Worm (Caenorhabditis elegans) whole organism, L1 larva: ENCODE measurements around the gene acr-23.

Source experiments
- C16A3.4 ChIP-seq: fragments of 150-350 bp; optimal IDR thresholded peaks from 2 replicates; lab custom pipeline; 2014; ENCODE audit warnings: missing biosample characterization, missing genetic modification characterization
- C34B4.2 ChIP-seq: sonication (generic microtip); optimal IDR thresholded peaks from 2 replicates; lab custom pipeline; 2017; ENCODE audit warnings: mild to moderate bottlenecking, missing genetic modification characterization, missing compliant biosample characterization
- Y116A8C.19 ChIP-seq: sonication (generic microtip); optimal IDR thresholded peaks from 2 replicates; lab custom pipeline; 2016; ENCODE audit warnings: missing compliant biosample characterization, missing genetic modification characterization, borderline replicate concordance
- aly-2 ChIP-seq: fragments of 150-350 bp; optimal IDR thresholded peaks from 2 replicates; lab custom pipeline; 2014; ENCODE audit warnings: missing biosample characterization, missing genetic modification characterization
- blmp-1 ChIP-seq: fragments of 150-350 bp; optimal IDR thresholded peaks from 2 replicates; lab custom pipeline; 2014; ENCODE audit warnings: missing biosample characterization, missing genetic modification characterization
- ceh-8 ChIP-seq: fragments of 200-800 bp; sonication (Bioruptor generic); optimal IDR thresholded peaks from 2 replicates; lab custom pipeline; 2018; ENCODE audit warnings: mild to moderate bottlenecking, missing genetic modification characterization, moderate library complexity, missing compliant biosample characterization
- ceh-88 ChIP-seq: fragments of 200-800 bp; sonication (Bioruptor generic); IDR thresholded peaks from 2 replicates; pipeline ENCODE4 v1.3.6; 2022; ENCODE audit warnings: missing genetic modification characterization, missing compliant biosample characterization
- ceh-90 ChIP-seq: sonication (generic microtip); optimal IDR thresholded peaks from 2 replicates; lab custom pipeline; 2016; ENCODE audit warnings: missing genetic modification characterization, missing compliant biosample characterization
- ces-1 ChIP-seq: fragments of 150-350 bp; optimal IDR thresholded peaks from 2 replicates; lab custom pipeline; 2014; ENCODE audit warnings: missing biosample characterization, missing genetic modification reagents, missing genetic modification characterization
- dpl-1 ChIP-seq, 3 experiments: fragments of 150-350 bp in 2 of 3; sonication (generic microtip) in 1 of 3; optimal IDR thresholded peaks; 2 replicates each; lab custom pipeline; 2014 to 2017; ENCODE audit warnings: missing biosample characterization in 3 of 3, missing genetic modification characterization in 3 of 3, missing genetic modification reagents in 3 of 3
- dsc-1 ChIP-seq: sonication (generic microtip); optimal IDR thresholded peaks from 2 replicates; lab custom pipeline; 2016; ENCODE audit warnings: mild to moderate bottlenecking, missing genetic modification characterization, missing compliant biosample characterization
- efl-1 ChIP-seq, 4 experiments: fragments of 150-350 bp; optimal IDR thresholded peaks in 3 of 4; peaks in 1 of 4; 1 replicate in 1 of 4; 2 replicates in 3 of 4; lab custom pipeline; 2014; ENCODE audit warnings: missing biosample characterization in 2 of 4, missing genetic modification characterization in 2 of 4, missing genetic modification reagents in 2 of 4
- efl-3 ChIP-seq: fragments of 200-800 bp; sonication (Bioruptor generic); optimal IDR thresholded peaks from 2 replicates; lab custom pipeline; 2018; ENCODE audit warnings: mild to moderate bottlenecking, missing genetic modification characterization, missing compliant biosample characterization
- egl-13 ChIP-seq: sonication (generic microtip); optimal IDR thresholded peaks from 2 replicates; lab custom pipeline; 2016; ENCODE audit warnings: missing genotype, missing genetic modification reagents, missing genetic modification characterization, missing compliant biosample characterization
- egl-27 ChIP-seq, 2 experiments: fragments of 150-350 bp in 1 of 2; sonication (generic microtip); optimal IDR thresholded peaks; 3 replicates each; lab custom pipeline; 2017 to 2018; ENCODE audit warnings: missing biosample characterization in 2 of 2, missing genetic modification characterization in 2 of 2, missing genetic modification reagents in 2 of 2
- elt-2 ChIP-seq: sonication (generic microtip); optimal IDR thresholded peaks from 2 replicates; lab custom pipeline; 2016; ENCODE audit warnings: missing genetic modification characterization, mild to moderate bottlenecking, inconsistent platforms, missing compliant biosample characterization, missing genetic modification reagents
- elt-3 ChIP-seq, 6 experiments: fragments of 150-350 bp in 1 of 6; sonication (generic microtip); optimal IDR thresholded peaks; 2 replicates each; lab custom pipeline; 2017 to 2018; ENCODE audit warnings: missing biosample characterization in 6 of 6, missing genetic modification characterization in 6 of 6, inconsistent platforms in 1 of 6
- fos-1 ChIP-seq: fragments of 150-350 bp; optimal IDR thresholded peaks from 2 replicates; lab custom pipeline; 2014; ENCODE audit warnings: missing biosample characterization, missing genetic modification characterization
- isw-1 ChIP-seq: fragments of 200-800 bp; sonication (Bioruptor generic); IDR thresholded peaks from 2 replicates; pipeline ENCODE4 v1.3.6; 2022; ENCODE audit warnings: missing genetic modification characterization, missing compliant biosample characterization
- jun-1 ChIP-seq: fragments of 150-350 bp; optimal IDR thresholded peaks from 2 replicates; lab custom pipeline; 2014; ENCODE audit warnings: missing biosample characterization, missing genetic modification reagents, missing genetic modification characterization
- lin-15B ChIP-seq: fragments of 150-350 bp; sonication (generic microtip); optimal IDR thresholded peaks from 3 replicates; lab custom pipeline; 2014; ENCODE audit warnings: missing biosample characterization, missing genetic modification characterization
- lin-35 ChIP-seq, 2 experiments: fragments of 150-350 bp; optimal IDR thresholded peaks; 2 replicates each; lab custom pipeline; 2014; ENCODE audit warnings: missing biosample characterization in 2 of 2, missing genetic modification characterization in 2 of 2, missing genetic modification reagents in 2 of 2
- lir-3 ChIP-seq: sonication (generic microtip); optimal IDR thresholded peaks from 2 replicates; lab custom pipeline; 2016; ENCODE audit warnings: mild to moderate bottlenecking, missing genetic modification characterization, moderate library complexity, missing compliant biosample characterization; ENCODE audit not compliant: poor library complexity
- lsy-2 ChIP-seq, 2 experiments: fragments of 150-350 bp; optimal IDR thresholded peaks; 2 replicates each; lab custom pipeline; 2014; ENCODE audit warnings: missing biosample characterization in 2 of 2, missing genetic modification characterization in 2 of 2
- mab-9 ChIP-seq: fragments of 200-800 bp; sonication (Bioruptor generic); IDR thresholded peaks from 2 replicates; pipeline ENCODE4 v1.3.6; 2022; ENCODE audit warnings: missing genetic modification reagents, missing genetic modification characterization, missing compliant biosample characterization
- nhr-19 ChIP-seq: fragments of 200-800 bp; sonication (Bioruptor generic); conservative IDR thresholded peaks from 2 replicates; pipeline ENCODE4 v1.3.6; 2022; ENCODE audit warnings: missing genetic modification characterization, missing compliant biosample characterization
- nhr-237 ChIP-seq: fragments of 150-350 bp; optimal IDR thresholded peaks from 2 replicates; lab custom pipeline; 2014; ENCODE audit warnings: missing biosample characterization, missing genetic modification characterization
- nhr-28 ChIP-seq: fragments of 150-350 bp; optimal IDR thresholded peaks from 2 replicates; lab custom pipeline; 2014; ENCODE audit warnings: missing biosample characterization, missing genetic modification characterization
- nhr-47 ChIP-seq: sonication (generic microtip); optimal IDR thresholded peaks from 2 replicates; lab custom pipeline; 2016; ENCODE audit warnings: mild to moderate bottlenecking, missing genetic modification characterization, moderate library complexity, missing compliant biosample characterization
- nhr-85 ChIP-seq: sonication (generic microtip); peaks from one replicate; lab custom pipeline; 2016; ENCODE audit warnings: missing genetic modification characterization, inconsistent platforms, missing compliant biosample characterization
- nhr-90 ChIP-seq: sonication (generic microtip); optimal IDR thresholded peaks from 2 replicates; lab custom pipeline; 2016; ENCODE audit warnings: mild to moderate bottlenecking, missing genetic modification characterization, missing compliant biosample characterization; ENCODE audit not compliant: poor library complexity
- pax-3 ChIP-seq: fragments of 200-800 bp; sonication (Bioruptor generic); optimal IDR thresholded peaks from 2 replicates; lab custom pipeline; 2018; ENCODE audit warnings: mild to moderate bottlenecking, missing genetic modification characterization, moderate library complexity, missing compliant biosample characterization
- pqm-1 ChIP-seq: sonication (generic microtip); optimal IDR thresholded peaks from 3 replicates; lab custom pipeline; 2017; ENCODE audit warnings: missing biosample characterization, missing genetic modification characterization
- rnt-1 ChIP-seq: sonication (generic microtip); optimal IDR thresholded peaks from 2 replicates; lab custom pipeline; 2016; ENCODE audit warnings: mild to moderate bottlenecking, missing genetic modification characterization, moderate library complexity, missing compliant biosample characterization
- skn-1 ChIP-seq: fragments of 150-350 bp; optimal IDR thresholded peaks from 2 replicates; lab custom pipeline; 2014; ENCODE audit warnings: missing biosample characterization, missing genetic modification characterization
- sptf-1 ChIP-seq: fragments of 150-350 bp; optimal IDR thresholded peaks from 2 replicates; lab custom pipeline; 2014; ENCODE audit warnings: missing biosample characterization, missing genetic modification characterization
- sup-37 ChIP-seq: fragments of 200-800 bp; sonication (Bioruptor generic); optimal IDR thresholded peaks from 2 replicates; lab custom pipeline; 2018; ENCODE audit warnings: mild to moderate bottlenecking, missing genetic modification characterization, missing compliant biosample characterization
- unc-30 ChIP-seq: sonication (generic microtip); optimal IDR thresholded peaks from 2 replicates; lab custom pipeline; 2017; ENCODE audit warnings: missing biosample characterization, missing genetic modification characterization
- unc-62 ChIP-seq: fragments of 150-350 bp; optimal IDR thresholded peaks from 2 replicates; lab custom pipeline; 2014; ENCODE audit warnings: missing biosample characterization, missing genetic modification reagents, missing genetic modification characterization
- unc-86 ChIP-seq: sonication (generic microtip); optimal IDR thresholded peaks from 2 replicates; lab custom pipeline; 2016; ENCODE audit warnings: missing genetic modification characterization, missing compliant biosample characterization
- vab-15 ChIP-seq: sonication (generic microtip); optimal IDR thresholded peaks from 2 replicates; lab custom pipeline; 2017; ENCODE audit warnings: missing genotype, mild to moderate bottlenecking, missing genetic modification characterization, missing compliant biosample characterization
- xbp-1 ChIP-seq: sonication (generic microtip); optimal IDR thresholded peaks from 2 replicates; lab custom pipeline; 2016; ENCODE audit warnings: missing genetic modification characterization, missing compliant biosample characterization
- zag-1 ChIP-seq: fragments of 150-350 bp; optimal IDR thresholded peaks from 2 replicates; lab custom pipeline; 2014; ENCODE audit warnings: missing biosample characterization, missing genetic modification characterization
- zip-4 ChIP-seq: fragments of 200-800 bp; sonication (Bioruptor generic); optimal IDR thresholded peaks from 2 replicates; lab custom pipeline; 2018; ENCODE audit warnings: mild to moderate bottlenecking, missing genetic modification characterization, moderate library complexity, missing compliant biosample characterization
- ztf-4 ChIP-seq: fragments of 150-350 bp; optimal IDR thresholded peaks from 2 replicates; lab custom pipeline; 2014; ENCODE audit warnings: missing biosample characterization, missing genetic modification characterization

The acr-23 gene

ce11 chrV:3659472-3659871 lies at the start of gene acr-23:
acr-23 (minus strand) TSS chrV:3659572.
- no peak for TF ChIP-seq nhr-19
- TF ChIP-seq egl-27 (tag; optimal IDR thresholded peaks at IDR 0.05; lab: Kevin White, UChicago): no peak
- TF ChIP-seq skn-1: no peak
- TF ChIP-seq unc-86: no peak
- TF ChIP-seq zag-1 (tag; lab: Kevin White, UChicago): no peak
- no peak for TF ChIP-seq lin-35 (GFP tag; optimal IDR thresholded peaks at IDR 0.05; lab: Kevin White, UChicago)
- no peak for TF ChIP-seq blmp-1
- TF ChIP-seq vab-15 (tag; lab: Kevin White, UChicago): no peak
- TF ChIP-seq efl-3 (GFP tag; lab: Kevin White, UChicago): no peak
- TF ChIP-seq lsy-2 (tag; optimal IDR thresholded peaks at IDR 0.05; lab: Kevin White, UChicago): no peak
- no peak for TF ChIP-seq Y116A8C.19 (tag; lab: Kevin White, UChicago)

ce11 chrV:3706893-3707292 lies 47.5 kb upstream of the acr-23 start:
- TF ChIP-seq lin-15B (no peak), nhr-47 (tag; lab: Kevin White, UChicago) (no peak), ceh-8 (GFP tag; lab: Kevin White, UChicago) (peak; percentile 11)

- TF ChIP-seq unc-86 (no peak), fos-1 (tag; lab: Kevin White, UChicago) (no peak), ceh-88 (GFP tag; lab: Robert Waterston, UW) (no peak), nhr-237 (tag; lab: Kevin White, UChicago) (no peak), unc-62 (GFP tag; lab: Kevin White, UChicago) (no peak)
Observed at ce11 chrV:3706167-3706566, 46.8 kb upstream of the acr-23 start.

ce11 chrV:3704688-3705087 lies 45.3 kb upstream of the acr-23 start, which contains the start of gene lin-40:
lin-40 (plus strand) TSS chrV:3704988.
- TF ChIP-seq ceh-90 (tag; lab: Kevin White, UChicago) (no peak), jun-1 (no peak), efl-1 (optimal IDR thresholded peaks at IDR 0.05; lab: Kevin White, UChicago) (no peak), efl-1 (GFP tag; optimal IDR thresholded peaks at IDR 0.05 in 1 of 2; lab: Kevin White, UChicago) (peak in 1 of 2 experiments; percentile 87), dpl-1 (GFP tag; optimal IDR thresholded peaks at IDR 0.05; lab: Kevin White, UChicago) (no peak)

- TF ChIP-seq isw-1 (GFP tag; lab: Robert Waterston, UW) (peak; percentile 39), C34B4.2 (tag; lab: Kevin White, UChicago) (no peak), zip-4 (GFP tag; lab: Kevin White, UChicago) (no peak), unc-86 (peak; percentile 82), unc-30 (tag; lab: Kevin White, UChicago) (no peak), nhr-90 (peak; percentile 53), mab-9 (GFP tag; lab: Robert Waterston, UW) (no peak), blmp-1 (no peak), dsc-1 (peak; percentile 60), sup-37 (GFP tag; lab: Kevin White, UChicago) (no peak), efl-1 (optimal IDR thresholded peaks at IDR 0.05; lab: Kevin White, UChicago) (peak; percentile 78 to 90), efl-1 (GFP tag; optimal IDR thresholded peaks at IDR 0.05 in 1 of 2; lab: Kevin White, UChicago) (peak; percentile 41 to 95), ces-1 (no peak), elt-3 (tag; optimal IDR thresholded peaks at IDR 0.05; lab: Kevin White, UChicago) (peak in 1 of 6 experiments; percentile 7), aly-2 (tag; lab: Kevin White, UChicago) (no peak), rnt-1 (tag; lab: Kevin White, UChicago) (peak; percentile 79), nhr-28 (tag; lab: Kevin White, UChicago) (no peak), lir-3 (tag; lab: Kevin White, UChicago) (no peak), egl-13 (tag; lab: Kevin White, UChicago) (peak; percentile 66), ztf-4 (tag; lab: Kevin White, UChicago) (no peak), elt-2 (tag; lab: Kevin White, UChicago) (peak; percentile 21), nhr-85 (tag; lab: Kevin White, UChicago) (peak; percentile 69), C16A3.4 (no peak), pax-3 (tag; lab: Kevin White, UChicago) (no peak), xbp-1 (peak; percentile 66), pqm-1 (tag; lab: Kevin White, UChicago) (no peak), sptf-1 (no peak)
Observed at ce11 chrV:3703888-3704287, 44.5 kb upstream of the acr-23 start.
